Worm (Caenorhabditis elegans) whole organism, L3 larva: Measurements from ENCODE around the gene F53F4.15.
A peak's percentile ranks its signal among the peaks of the same experiment; 100 is the strongest.

Experiments used
- R02D3.7 ChIP-seq: fragments of 150-350 bp; optimal IDR thresholded peaks from 2 replicates; lab custom pipeline; 2014; ENCODE audit warnings: missing biosample characterization, missing genetic modification characterization
- ama-1 ChIP-seq: fragments of 150-350 bp; optimal IDR thresholded peaks from 2 replicates; lab custom pipeline; 2018
- ceh-16 ChIP-seq: sonication (generic microtip); optimal IDR thresholded peaks from 2 replicates; lab custom pipeline; 2017; ENCODE audit warnings: missing biosample characterization, missing genetic modification characterization
- ceh-28 ChIP-seq: fragments of 150-350 bp; optimal IDR thresholded peaks from 2 replicates; lab custom pipeline; 2014; ENCODE audit warnings: missing biosample characterization, missing genetic modification reagents, missing genetic modification characterization
- ceh-82 ChIP-seq: fragments of 150-350 bp; optimal IDR thresholded peaks from 2 replicates; lab custom pipeline; 2014; ENCODE audit warnings: missing biosample characterization, missing genetic modification characterization
- ceh-9 ChIP-seq: sonication (generic microtip); optimal IDR thresholded peaks from 2 replicates; lab custom pipeline; 2018; ENCODE audit warnings: missing biosample characterization, missing genetic modification characterization
- daf-12 ChIP-seq: fragments of 150-350 bp; optimal IDR thresholded peaks from 2 replicates; lab custom pipeline; 2014; ENCODE audit warnings: missing biosample characterization, missing genetic modification reagents, missing genetic modification characterization
- egl-27 ChIP-seq: sonication (generic microtip); optimal IDR thresholded peaks from 4 replicates; lab custom pipeline; 2017; ENCODE audit warnings: missing biosample characterization, missing genetic modification reagents, missing genetic modification characterization
- elt-2 ChIP-seq: sonication (generic microtip); optimal IDR thresholded peaks from 2 replicates; lab custom pipeline; 2016; ENCODE audit warnings: missing genetic modification reagents, mild to moderate bottlenecking, missing genetic modification characterization, missing compliant biosample characterization
- elt-3 ChIP-seq, 3 experiments: fragments of 150-350 bp in 1 of 3; sonication (generic microtip) in 2 of 3; optimal IDR thresholded peaks; 2 replicates in 2 of 3; 4 replicates in 1 of 3; lab custom pipeline; 2014 to 2017; ENCODE audit warnings: missing biosample characterization in 3 of 3, missing genetic modification characterization in 3 of 3
- eor-1 ChIP-seq, 2 experiments: fragments of 150-350 bp; optimal IDR thresholded peaks; 2 replicates each; lab custom pipeline; 2014 to 2018; ENCODE audit warnings: missing biosample characterization in 2 of 2, missing genetic modification characterization in 2 of 2
- fkh-10 ChIP-seq: sonication (generic microtip); optimal IDR thresholded peaks from 2 replicates; lab custom pipeline; 2017; ENCODE audit warnings: missing biosample characterization, missing genetic modification reagents, missing genetic modification characterization
- fkh-2 ChIP-seq: fragments of 150-350 bp; optimal IDR thresholded peaks from 2 replicates; lab custom pipeline; 2014; ENCODE audit warnings: missing biosample characterization, missing genetic modification reagents, missing genetic modification characterization
- fos-1 ChIP-seq: fragments of 150-350 bp; optimal IDR thresholded peaks from 2 replicates; lab custom pipeline; 2014; ENCODE audit warnings: missing biosample characterization, missing genetic modification characterization
- hmg-11 ChIP-seq: sonication (generic microtip); optimal IDR thresholded peaks from 2 replicates; lab custom pipeline; 2016; ENCODE audit warnings: missing genetic modification characterization, missing compliant biosample characterization
- jun-1 ChIP-seq: fragments of 150-350 bp; optimal IDR thresholded peaks from 2 replicates; lab custom pipeline; 2014; ENCODE audit warnings: missing biosample characterization, missing genetic modification reagents, missing genetic modification characterization
- lin-15B ChIP-seq: fragments of 150-350 bp; optimal IDR thresholded peaks from 2 replicates; lab custom pipeline; 2014; ENCODE audit warnings: missing biosample characterization, missing genetic modification characterization
- lsy-12 ChIP-seq: sonication (generic microtip); optimal IDR thresholded peaks from 2 replicates; lab custom pipeline; 2016; ENCODE audit warnings: mild to moderate bottlenecking, missing genetic modification characterization, missing compliant biosample characterization
- mdl-1 ChIP-seq: fragments of 150-350 bp; optimal IDR thresholded peaks from 2 replicates; lab custom pipeline; 2014; ENCODE audit warnings: missing biosample characterization, missing genetic modification characterization
- mml-1 ChIP-seq: fragments of 150-350 bp; sonication (generic microtip); optimal IDR thresholded peaks from 3 replicates; lab custom pipeline; 2014; ENCODE audit warnings: missing biosample characterization, missing genetic modification characterization
- nfya-1 ChIP-seq: sonication (generic microtip); optimal IDR thresholded peaks from 2 replicates; lab custom pipeline; 2017; ENCODE audit warnings: missing genetic modification characterization, mild to moderate bottlenecking, missing compliant biosample characterization, antibody characterized with exemption, moderate library complexity; ENCODE audit not compliant: insufficient read depth
- nhr-11 ChIP-seq: fragments of 150-350 bp; optimal IDR thresholded peaks from 2 replicates; lab custom pipeline; 2014; ENCODE audit warnings: missing biosample characterization, missing genetic modification characterization
- nhr-12 ChIP-seq: fragments of 150-350 bp; optimal IDR thresholded peaks from 2 replicates; lab custom pipeline; 2014; ENCODE audit warnings: missing biosample characterization, missing genetic modification characterization
- nhr-23 ChIP-seq: fragments of 150-350 bp; optimal IDR thresholded peaks from 2 replicates; lab custom pipeline; 2014; ENCODE audit warnings: missing biosample characterization, missing genetic modification reagents, missing genetic modification characterization
- nhr-237 ChIP-seq: fragments of 150-350 bp; optimal IDR thresholded peaks from 2 replicates; lab custom pipeline; 2014; ENCODE audit warnings: missing biosample characterization, missing genetic modification characterization
- nhr-25 ChIP-seq: sonication (generic microtip); optimal IDR thresholded peaks from 2 replicates; lab custom pipeline; 2017; ENCODE audit warnings: missing biosample characterization, missing genetic modification characterization
- nhr-28 ChIP-seq: fragments of 150-350 bp; optimal IDR thresholded peaks from 2 replicates; lab custom pipeline; 2014; ENCODE audit warnings: missing biosample characterization, missing genetic modification characterization
- nhr-67 ChIP-seq: fragments of 150-350 bp; optimal IDR thresholded peaks from 2 replicates; lab custom pipeline; 2014; ENCODE audit warnings: missing biosample characterization, missing genetic modification characterization
- nhr-76 ChIP-seq: fragments of 150-350 bp; sonication (generic microtip); optimal IDR thresholded peaks from 5 replicates; lab custom pipeline; 2014; ENCODE audit warnings: missing biosample characterization, missing genetic modification characterization
- pha-4 ChIP-seq: fragments of 150-350 bp; optimal IDR thresholded peaks from 2 replicates; lab custom pipeline; 2014; ENCODE audit warnings: missing biosample characterization, missing genetic modification reagents, missing genetic modification characterization
- pqm-1 ChIP-seq: fragments of 150-350 bp; optimal IDR thresholded peaks from 2 replicates; lab custom pipeline; 2017; ENCODE audit warnings: missing biosample characterization, missing genetic modification characterization, inconsistent platforms
- sea-2 ChIP-seq: fragments of 150-350 bp; sonication (generic microtip); optimal IDR thresholded peaks from 4 replicates; lab custom pipeline; 2014; ENCODE audit warnings: missing biosample characterization, missing genetic modification reagents, missing genetic modification characterization
- skn-1 ChIP-seq: fragments of 150-350 bp; optimal IDR thresholded peaks from 2 replicates; lab custom pipeline; 2014; ENCODE audit warnings: missing biosample characterization, missing genetic modification characterization
- snpc-4 ChIP-seq: fragments of 150-350 bp; optimal IDR thresholded peaks from 2 replicates; lab custom pipeline; 2014; ENCODE audit warnings: missing biosample characterization, missing genetic modification characterization
- tbx-2 ChIP-seq: sonication (generic microtip); optimal IDR thresholded peaks from 2 replicates; lab custom pipeline; 2016; ENCODE audit warnings: mild to moderate bottlenecking, missing genetic modification characterization, missing compliant biosample characterization
- unc-62 ChIP-seq: fragments of 150-350 bp; sonication (generic microtip); optimal IDR thresholded peaks from 4 replicates; lab custom pipeline; 2014; ENCODE audit warnings: missing biosample characterization, missing genetic modification reagents, missing genetic modification characterization
- zag-1 ChIP-seq: fragments of 150-350 bp; optimal IDR thresholded peaks from 2 replicates; lab custom pipeline; 2014; ENCODE audit warnings: missing biosample characterization, missing genetic modification characterization
- ztf-4 ChIP-seq: fragments of 150-350 bp; optimal IDR thresholded peaks from 2 replicates; lab custom pipeline; 2014; ENCODE audit warnings: missing biosample characterization, missing genetic modification characterization

The F53F4.15 gene

ce11 chrV:13591504-13592174 is 29.1 kb upstream of the F53F4.15 start, which contains the start of gene tbcb-1:
TSS of gene tbcb-1 (plus strand) at chrV:13592124.
- no peak for TF ChIP-seq hmg-11 (tag; lab: Kevin White, UChicago)
- TF ChIP-seq nhr-11 (tag; lab: Kevin White, UChicago): no peak
- peak; percentile 43 for TF ChIP-seq pha-4 (tag; lab: Kevin White, UChicago)
- TF ChIP-seq nfya-1 (tag; lab: Kevin White, UChicago): no peak
- no peak for TF ChIP-seq nhr-76 (tag; lab: Kevin White, UChicago)
- no peak for TF ChIP-seq ztf-4 (tag; lab: Kevin White, UChicago)
- TF ChIP-seq R02D3.7 (tag; lab: Kevin White, UChicago): no peak
- no peak for TF ChIP-seq fos-1
- TF ChIP-seq snpc-4 (tag; lab: Kevin White, UChicago): peak; percentile 36
- no peak for TF ChIP-seq nhr-67 (tag; lab: Kevin White, UChicago)
- TF ChIP-seq nhr-12 (tag; lab: Kevin White, UChicago): no peak
- no peak for TF ChIP-seq pqm-1 (tag; lab: Kevin White, UChicago)
- TF ChIP-seq daf-12 (tag; lab: Kevin White, UChicago): no peak
- peak; percentile 80 for TF ChIP-seq lin-15B
- no peak for TF ChIP-seq skn-1
- peak; percentile 34 for TF ChIP-seq nhr-23 (tag; lab: Kevin White, UChicago)
- no peak for TF ChIP-seq elt-3 (tag; optimal IDR thresholded peaks at IDR 0.05; lab: Kevin White, UChicago)
- no peak for TF ChIP-seq ceh-28
- TF ChIP-seq ceh-9 (tag; lab: Kevin White, UChicago): no peak
- TF ChIP-seq nhr-237: no peak
- TF ChIP-seq ceh-16 (tag; lab: Kevin White, UChicago): no peak
- TF ChIP-seq lsy-12: no peak
- no peak for TF ChIP-seq zag-1 (tag; lab: Kevin White, UChicago)
- no peak for TF ChIP-seq fkh-2 (tag; lab: Kevin White, UChicago)
- no peak for TF ChIP-seq nhr-28 (tag; lab: Kevin White, UChicago)
- no peak for TF ChIP-seq unc-62 (GFP tag; lab: Kevin White, UChicago)
- TF ChIP-seq ama-1 (lab: Kevin White, UChicago): no peak
- no peak for TF ChIP-seq jun-1 (tag; lab: Kevin White, UChicago)
- no peak for TF ChIP-seq eor-1 (tag; optimal IDR thresholded peaks at IDR 0.05; lab: Kevin White, UChicago)
- TF ChIP-seq ceh-82 (tag; lab: Kevin White, UChicago): no peak
- no peak for TF ChIP-seq egl-27 (tag; lab: Kevin White, UChicago)

- TF ChIP-seq pqm-1 (tag; lab: Kevin White, UChicago) (no peak), zag-1 (tag; lab: Kevin White, UChicago) (no peak), nhr-12 (tag; lab: Kevin White, UChicago) (no peak), snpc-4 (tag; lab: Kevin White, UChicago) (no peak), ztf-4 (tag; lab: Kevin White, UChicago) (no peak), fkh-10 (no peak), nhr-76 (tag; lab: Kevin White, UChicago) (no peak), nfya-1 (tag; lab: Kevin White, UChicago) (no peak), hmg-11 (tag; lab: Kevin White, UChicago) (no peak), elt-2 (tag; lab: Kevin White, UChicago) (no peak), sea-2 (GFP tag; lab: Kevin White, UChicago) (no peak), tbx-2 (tag; lab: Kevin White, UChicago) (no peak), ama-1 (lab: Kevin White, UChicago) (no peak), lin-15B (no peak), nhr-25 (no peak)
- TF ChIP-seq, all 47 proteins: peak for 0
Observed at ce11 chrV:13593083-13593482, 27.7 kb upstream of the F53F4.15 start, which contains the start of gene F53F4.4. TSS of gene F53F4.4 (plus strand) at chrV:13593383.

ce11 chrV:13598370-13598769 is 22.4 kb upstream of the F53F4.15 start:
- TF ChIP-seq ceh-9 (tag; lab: Kevin White, UChicago) (no peak), snpc-4 (tag; lab: Kevin White, UChicago) (no peak), fkh-2 (tag; lab: Kevin White, UChicago) (no peak), ceh-28 (no peak), lin-15B (no peak), mdl-1 (no peak), nhr-12 (tag; lab: Kevin White, UChicago) (no peak), mml-1 (no peak), egl-27 (tag; lab: Kevin White, UChicago) (no peak)
